Fruit fly (Drosophila melanogaster) whole organism, embryonic: ENCODE results near the gene Gr61a.

Source experiments
- B-H1 ChIP-seq: fragments of 200-800 bp; sonication (Bioruptor generic); IDR thresholded peaks from 3 replicates; pipeline ENCODE4 v1.3.6; 2022; ENCODE audit warnings: missing biosample characterization, missing genetic modification characterization
- CG10431 ChIP-seq: fragments of 200-800 bp; sonication (Bioruptor generic); optimal IDR thresholded peaks from 3 replicates; lab custom pipeline; 2018; ENCODE audit warnings: missing biosample characterization, mild to moderate bottlenecking, missing genetic modification characterization
- CG10462 ChIP-seq: fragments of 200-800 bp; sonication (Bioruptor generic); optimal IDR thresholded peaks from 2 replicates; lab custom pipeline; 2016; ENCODE audit warnings: missing biosample characterization, missing genetic modification characterization
- CG10979 ChIP-seq: fragments of 200-800 bp; sonication (Bioruptor generic); optimal IDR thresholded peaks from 2 replicates; lab custom pipeline; 2018; ENCODE audit warnings: missing biosample characterization, mild to moderate bottlenecking, missing genetic modification characterization, moderate library complexity
- CG11723 ChIP-seq: fragments of 200-800 bp; sonication (Bioruptor generic); optimal IDR thresholded peaks from 2 replicates; lab custom pipeline; 2017; ENCODE audit warnings: missing biosample characterization, mild to moderate bottlenecking, missing genetic modification characterization
- CG1233 ChIP-seq: fragments of 200-800 bp; sonication (Bioruptor generic); optimal IDR thresholded peaks from 4 replicates; lab custom pipeline; 2018; ENCODE audit warnings: missing biosample characterization, mild to moderate bottlenecking, missing genetic modification characterization
- CG13296 ChIP-seq: fragments of 200-800 bp; sonication (Bioruptor generic); optimal IDR thresholded peaks from 3 replicates; lab custom pipeline; 2018; ENCODE audit warnings: missing biosample characterization, mild to moderate bottlenecking, missing genetic modification characterization
- CG14050 ChIP-seq: fragments of 200-800 bp; sonication (Bioruptor generic); IDR thresholded peaks from 3 replicates; pipeline ENCODE4 v1.3.6; 2022; ENCODE audit warnings: missing biosample characterization, missing genetic modification characterization
- CG1603 ChIP-seq: fragments of 200-800 bp; sonication (Bioruptor generic); optimal IDR thresholded peaks from 2 replicates; lab custom pipeline; 2019; ENCODE audit warnings: missing biosample characterization, mild to moderate bottlenecking, missing genetic modification characterization, moderate library complexity
- CG17186 ChIP-seq: fragments of 200-800 bp; sonication (Bioruptor generic); optimal IDR thresholded peaks from 3 replicates; lab custom pipeline; 2017; ENCODE audit warnings: missing biosample characterization, missing genetic modification reagents, missing genetic modification characterization
- CG2129 ChIP-seq: fragments of 200-800 bp; sonication (Bioruptor generic); IDR thresholded peaks from 2 replicates; pipeline ENCODE4 v1.3.6; 2022; ENCODE audit warnings: missing biosample characterization, missing genetic modification characterization; ENCODE audit not compliant: partially characterized antibody
- CG2712 ChIP-seq: fragments of 200-800 bp; optimal IDR thresholded peaks from 3 replicates; lab custom pipeline; 2019; ENCODE audit warnings: missing biosample characterization, mild to moderate bottlenecking, missing genetic modification characterization, moderate library complexity
- CG4424 ChIP-seq: fragments of 200-800 bp; sonication (Bioruptor generic); optimal IDR thresholded peaks from 3 replicates; lab custom pipeline; 2016; ENCODE audit warnings: missing biosample characterization, missing genetic modification characterization
- CG4707 ChIP-seq: fragments of 200-800 bp; sonication (Bioruptor generic); optimal IDR thresholded peaks from 2 replicates; lab custom pipeline; 2018; ENCODE audit warnings: missing biosample characterization, mild to moderate bottlenecking, missing genetic modification characterization, moderate library complexity
- CG6765 ChIP-seq: fragments of 200-800 bp; sonication (Bioruptor generic); optimal IDR thresholded peaks from 3 replicates; lab custom pipeline; 2017; ENCODE audit warnings: missing biosample characterization, mild to moderate bottlenecking, missing genetic modification characterization
- CG6854 ChIP-seq: fragments of 200-800 bp; sonication (Bioruptor generic); optimal IDR thresholded peaks from 3 replicates; lab custom pipeline; 2017; ENCODE audit warnings: missing biosample characterization, mild to moderate bottlenecking, missing genetic modification characterization
- CG9215 ChIP-seq: fragments of 200-800 bp; sonication (Bioruptor generic); IDR thresholded peaks from 2 replicates; pipeline ENCODE4 v1.3.6; 2022; ENCODE audit warnings: missing biosample characterization, missing genetic modification characterization
- CG9437 ChIP-seq: fragments of 200-800 bp; sonication (Bioruptor generic); optimal IDR thresholded peaks from 2 replicates; lab custom pipeline; 2018; ENCODE audit warnings: missing biosample characterization, mild to moderate bottlenecking, missing genetic modification characterization
- Dll ChIP-seq: fragments of 200-800 bp; sonication (Bioruptor generic); IDR thresholded peaks from 4 replicates; pipeline ENCODE4 v1.3.6; 2022; ENCODE audit warnings: missing biosample characterization, missing genetic modification characterization; ENCODE audit not compliant: partially characterized antibody
- HLH3B ChIP-seq: fragments of 200-800 bp; sonication (Bioruptor generic); IDR thresholded peaks from 2 replicates; pipeline ENCODE4 v1.3.6; 2022; ENCODE audit warnings: missing biosample characterization, missing genetic modification characterization
- Jarid2 ChIP-seq: fragments of 200-800 bp; sonication (Bioruptor generic); optimal IDR thresholded peaks from 3 replicates; lab custom pipeline; 2017; ENCODE audit warnings: mild to moderate bottlenecking, missing biosample characterization, missing genetic modification reagents, missing genetic modification characterization
- Lhr ChIP-seq: fragments of 200-800 bp; sonication (Bioruptor generic); optimal IDR thresholded peaks from 3 replicates; lab custom pipeline; 2017; ENCODE audit warnings: mild to moderate bottlenecking, missing biosample characterization, missing genetic modification reagents, missing genetic modification characterization
- Mad ChIP-seq: fragments of 200-800 bp; sonication (Bioruptor generic); optimal IDR thresholded peaks from 2 replicates; lab custom pipeline; 2016; ENCODE audit warnings: missing biosample characterization, missing genetic modification characterization
- NC2β ChIP-seq: fragments of 200-800 bp; sonication (Bioruptor generic); optimal IDR thresholded peaks from 2 replicates; lab custom pipeline; 2016; ENCODE audit warnings: missing biosample characterization, missing genetic modification characterization
- NK7.1 ChIP-seq: fragments of 200-800 bp; sonication (Bioruptor generic); optimal IDR thresholded peaks from 3 replicates; lab custom pipeline; 2016; ENCODE audit warnings: missing biosample characterization, missing genetic modification characterization
- Neu2 ChIP-seq: fragments of 200-800 bp; sonication (Bioruptor generic); optimal IDR thresholded peaks from 3 replicates; lab custom pipeline; 2016; ENCODE audit warnings: missing biosample characterization, missing genetic modification characterization, borderline replicate concordance
- Oaz ChIP-seq: fragments of 200-800 bp; sonication (Bioruptor generic); IDR thresholded peaks from 2 replicates; pipeline ENCODE4 v1.3.6; 2022; ENCODE audit warnings: missing biosample characterization, missing genetic modification characterization
- Ssrp ChIP-seq: fragments of 200-800 bp; sonication (Bioruptor generic); optimal IDR thresholded peaks from 2 replicates; lab custom pipeline; 2018; ENCODE audit warnings: missing biosample characterization, mild to moderate bottlenecking, missing genetic modification characterization, moderate library complexity
- Vsx1 ChIP-seq: fragments of 200-800 bp; sonication (Bioruptor generic); optimal IDR thresholded peaks from 2 replicates; lab custom pipeline; 2017; ENCODE audit warnings: missing biosample characterization, mild to moderate bottlenecking, missing genetic modification characterization, missing genetic modification reagents
- amos ChIP-seq: fragments of 200-800 bp; sonication (Bioruptor generic); IDR thresholded peaks from 2 replicates; pipeline ENCODE4 v1.3.6; 2022; ENCODE audit warnings: missing biosample characterization, missing genetic modification characterization; ENCODE audit not compliant: partially characterized antibody
- dati ChIP-seq: fragments of 200-800 bp; sonication (Bioruptor generic); IDR thresholded peaks from 2 replicates; pipeline ENCODE4 v1.3.6; 2022; ENCODE audit warnings: missing biosample characterization, missing genetic modification characterization
- dmrt11E ChIP-seq: fragments of 200-800 bp; sonication (Bioruptor generic); optimal IDR thresholded peaks from 3 replicates; lab custom pipeline; 2018; ENCODE audit warnings: missing biosample characterization, mild to moderate bottlenecking, missing genetic modification characterization, moderate library complexity
- eyg ChIP-seq: fragments of 200-800 bp; sonication (Bioruptor generic); optimal IDR thresholded peaks from 3 replicates; lab custom pipeline; 2016; ENCODE audit warnings: missing biosample characterization, missing genetic modification characterization
- fd102C ChIP-seq: fragments of 200-800 bp; sonication (Bioruptor generic); optimal IDR thresholded peaks from 2 replicates; lab custom pipeline; 2018; ENCODE audit warnings: missing biosample characterization, mild to moderate bottlenecking, missing genetic modification characterization, moderate library complexity
- fd64A ChIP-seq: fragments of 200-800 bp; sonication (Bioruptor generic); optimal IDR thresholded peaks from 3 replicates; lab custom pipeline; 2018; ENCODE audit warnings: missing biosample characterization, mild to moderate bottlenecking, missing genetic modification characterization
- gcm2 ChIP-seq: fragments of 200-800 bp; sonication (Bioruptor generic); optimal IDR thresholded peaks from 2 replicates; lab custom pipeline; 2016; ENCODE audit warnings: missing biosample characterization, missing genetic modification characterization
- lilli ChIP-seq: fragments of 200-800 bp; sonication (Bioruptor generic); optimal IDR thresholded peaks from 3 replicates; lab custom pipeline; 2016; ENCODE audit warnings: missing biosample characterization, missing genetic modification characterization
- lmd ChIP-seq: fragments of 200-800 bp; sonication (Bioruptor generic); IDR thresholded peaks from 2 replicates; pipeline ENCODE4 v1.3.6; 2022; ENCODE audit warnings: missing biosample characterization, missing genetic modification characterization
- luna ChIP-seq: fragments of 200-800 bp; sonication (Bioruptor generic); optimal IDR thresholded peaks from 2 replicates; lab custom pipeline; 2016; ENCODE audit warnings: missing biosample characterization, missing genetic modification characterization
- mld ChIP-seq: fragments of 200-800 bp; sonication (Bioruptor generic); IDR thresholded peaks from 3 replicates; pipeline ENCODE4 v1.3.6; 2022; ENCODE audit warnings: missing biosample characterization, missing genetic modification characterization; ENCODE audit not compliant: partially characterized antibody
- onecut ChIP-seq: fragments of 200-800 bp; sonication (Bioruptor generic); IDR thresholded peaks from 2 replicates; pipeline ENCODE4 v1.3.6; 2022; ENCODE audit warnings: missing biosample characterization, missing genetic modification characterization
- org-1 ChIP-seq: fragments of 200-800 bp; sonication (Bioruptor generic); optimal IDR thresholded peaks from 2 replicates; lab custom pipeline; 2017; ENCODE audit warnings: missing biosample characterization, missing genetic modification characterization
- otp ChIP-seq: fragments of 200-800 bp; sonication (Bioruptor generic); IDR thresholded peaks from 3 replicates; pipeline ENCODE4, ENCODE4 v1.3.6; 2022; ENCODE audit warnings: missing biosample characterization, missing genetic modification characterization
- ranshi ChIP-seq: fragments of 200-800 bp; sonication (Bioruptor generic); IDR thresholded peaks from 2 replicates; pipeline ENCODE4 v1.3.6; 2022; ENCODE audit warnings: missing biosample characterization, missing genetic modification characterization
- shn ChIP-seq: fragments of 200-800 bp; sonication (Bioruptor generic); optimal IDR thresholded peaks from 3 replicates; lab custom pipeline; 2016; ENCODE audit warnings: missing biosample characterization, missing genetic modification characterization
- ttk ChIP-seq: fragments of 200-800 bp; sonication (Bioruptor generic); IDR thresholded peaks from 2 replicates; pipeline ENCODE4 v2.1.2; 2022; ENCODE audit warnings: missing biosample characterization, missing genetic modification characterization
- tup ChIP-seq: fragments of 200-800 bp; sonication (Bioruptor generic); optimal IDR thresholded peaks from 2 replicates; lab custom pipeline; 2016; ENCODE audit warnings: missing biosample characterization, mild to moderate bottlenecking, missing genetic modification characterization, moderate library complexity
- vfl ChIP-seq: fragments of 200-800 bp; sonication (Bioruptor generic); optimal IDR thresholded peaks from 2 replicates; lab custom pipeline; 2016; ENCODE audit warnings: missing biosample characterization, missing genetic modification characterization
- zfh1 ChIP-seq: fragments of 200-800 bp; sonication (Bioruptor generic); IDR thresholded peaks from 3 replicates; pipeline ENCODE4 v1.3.6; 2022; ENCODE audit warnings: missing biosample characterization, missing genetic modification characterization

Gr61a gene

DNA sequence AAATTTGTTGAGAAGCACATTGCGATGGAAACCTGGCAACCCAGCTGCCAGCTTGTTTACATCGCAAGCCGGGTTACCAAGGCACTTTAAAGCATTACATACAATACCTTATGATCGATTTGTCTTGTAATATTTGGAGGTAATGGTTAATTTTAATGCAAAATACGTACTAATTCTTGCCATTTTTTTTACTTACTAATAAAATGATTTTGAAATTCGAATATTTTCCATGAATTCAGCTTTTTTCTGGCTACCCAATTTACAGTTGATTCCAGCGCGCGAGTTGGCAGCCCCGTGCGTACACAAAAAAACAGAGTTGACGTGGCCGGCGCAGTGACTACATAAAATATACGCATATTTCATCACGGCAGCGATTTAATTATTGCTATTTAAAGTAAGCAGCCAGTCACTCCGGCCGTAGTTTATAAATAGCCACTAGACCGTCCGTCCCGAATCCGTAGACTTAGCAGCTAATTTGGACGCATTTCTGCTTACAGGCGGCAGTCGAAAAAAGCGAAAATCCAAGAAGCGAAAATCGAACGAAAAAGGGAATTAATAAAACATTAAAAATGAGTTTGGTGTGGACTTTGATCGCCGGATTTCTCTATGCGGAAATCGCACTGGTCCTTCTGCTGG is 3.6 kb upstream of the Gr61a start, which contains the start of the genes CG13901 and CG13887 (continued):
- 0 out of 2 replicates have a peak, but pooled peaks have one; percentile 52 for TF ChIP-seq dati (GFP tag; lab: Robert Waterston, UW)
- TF ChIP-seq dmrt11E = peak; percentile 86
- TF ChIP-seq CG1603 (tag; lab: Kevin White, UChicago) = peak; percentile 91
- peak; percentile 80 for TF ChIP-seq org-1 (GFP tag; lab: Kevin White, UChicago)
- peak; percentile 45 for TF ChIP-seq fd64A (GFP tag; lab: Kevin White, UChicago)
- TF ChIP-seq CG9437 (GFP tag; lab: Kevin White, UChicago) = peak; percentile 76
- TF ChIP-seq shn (GFP tag; lab: Kevin White, UChicago) = peak; percentile 93
- TF ChIP-seq CG10431 (GFP tag; lab: Kevin White, UChicago) = peak; percentile 33
- TF ChIP-seq CG10979 = peak; percentile 87
- peak; percentile 80 for TF ChIP-seq gcm2 (GFP tag; lab: Kevin White, UChicago)
- peak; percentile 70 for TF ChIP-seq CG6854 (GFP tag; lab: Kevin White, UChicago)
- TF ChIP-seq NK7.1 (GFP tag; lab: Kevin White, UChicago) = peak; percentile 77
- peak; percentile 85 for TF ChIP-seq CG9215 (GFP tag; lab: Robert Waterston, UW)
- peak; percentile 86 for TF ChIP-seq CG10462 (GFP tag; lab: Kevin White, UChicago)
- peak; percentile 53 for TF ChIP-seq CG4707 (GFP tag; lab: Kevin White, UChicago)
- peak; percentile 85 for TF ChIP-seq CG1233 (GFP tag; lab: Kevin White, UChicago)
- TF ChIP-seq CG17186 (GFP tag; lab: Kevin White, UChicago) = peak; percentile 96
- TF ChIP-seq eyg (GFP tag; lab: Kevin White, UChicago) = peak; percentile 90
- peak; percentile 88 for TF ChIP-seq Ssrp (tag; lab: Kevin White, UChicago)
- TF ChIP-seq ttk = peak; percentile 85
- TF ChIP-seq CG4424 = peak; percentile 91
- TF ChIP-seq fd102C (GFP tag; lab: Kevin White, UChicago) = peak; percentile 35
- TF ChIP-seq Dll (GFP tag; lab: Robert Waterston, UW) = peak; percentile 59; the same call in 2 of the 4 replicates
- TF ChIP-seq Mad (GFP tag; lab: Kevin White, UChicago) = peak; percentile 77
- TF ChIP-seq amos (GFP tag; lab: Robert Waterston, UW) = 0 out of 2 replicates have a peak, but pooled peaks have one; percentile 18
- peak; percentile 86 for TF ChIP-seq CG13296
- peak; percentile 89 for TF ChIP-seq lmd (GFP tag; lab: Robert Waterston, UW)
- peak; percentile 82 for TF ChIP-seq tup (GFP tag; lab: Kevin White, UChicago)
- TF ChIP-seq Jarid2 = no peak
- TF ChIP-seq vfl (GFP tag; lab: Kevin White, UChicago) = peak; percentile 91
- TF ChIP-seq B-H1 (GFP tag; lab: Robert Waterston, UW) = peak; percentile 80
- no peak for TF ChIP-seq CG11723
- TF ChIP-seq CG6765 (GFP tag; lab: Kevin White, UChicago) = peak; percentile 85
- peak; percentile 87 for TF ChIP-seq HLH3B (GFP tag; lab: Robert Waterston, UW)
- TF ChIP-seq CG14050 (GFP tag; lab: Robert Waterston, UW) = peak; percentile 73; the same call in 2 of the 3 replicates
- peak; percentile 81 for TF ChIP-seq NC2β (GFP tag; lab: Kevin White, UChicago)
- peak; percentile 86 for TF ChIP-seq ranshi (GFP tag; lab: Robert Waterston, UW)
- TF ChIP-seq CG2129 = no peak
- peak; percentile 25 for TF ChIP-seq Neu2 (GFP tag; lab: Kevin White, UChicago)
- TF ChIP-seq luna = peak; percentile 83
- TF ChIP-seq otp = peak; percentile 50; the same call in 1 of the 3 replicates
- TF ChIP-seq CG2712 (tag; lab: Kevin White, UChicago) = peak; percentile 92
- peak; percentile 75 for TF ChIP-seq Vsx1 (GFP tag; lab: Kevin White, UChicago)
- peak; percentile 88 for TF ChIP-seq zfh1 (GFP tag; lab: Robert Waterston, UW)
- peak; percentile 76 for TF ChIP-seq onecut (GFP tag; lab: Robert Waterston, UW)
- TF ChIP-seq Lhr (GFP tag; lab: Kevin White, UChicago) = peak; percentile 85
- TF ChIP-seq Oaz = peak; percentile 78
- peak; percentile 97 for TF ChIP-seq lilli
- TF ChIP-seq mld (GFP tag; lab: Robert Waterston, UW) = no peak
